Worm (Caenorhabditis elegans) whole organism, L4 larva: ENCODE data around the gene nas-12.

Source experiments
- F26F4.8 ChIP-seq: fragments of 200-800 bp; sonication (Bioruptor generic); conservative IDR thresholded peaks from 2 replicates; pipeline ENCODE4 v1.3.6; 2022; ENCODE audit warnings: missing genetic modification characterization, missing compliant biosample characterization
- F49E8.2 ChIP-seq: sonication (generic microtip); optimal IDR thresholded peaks from 2 replicates; lab custom pipeline; 2016; ENCODE audit warnings: missing compliant biosample characterization, mild to moderate bottlenecking, missing genetic modification characterization, borderline replicate concordance
- aha-1 ChIP-seq: fragments of 150-350 bp; peaks from one replicate; lab custom pipeline; 2014; ENCODE audit warnings: missing biosample characterization, missing genetic modification characterization
- aly-2 ChIP-seq: sonication (generic microtip); optimal IDR thresholded peaks from 2 replicates; lab custom pipeline; 2018; ENCODE audit warnings: missing biosample characterization, missing genetic modification characterization
- arid-1 ChIP-seq: fragments of 200-800 bp; sonication (Bioruptor generic); conservative IDR thresholded peaks from 2 replicates; pipeline ENCODE4 v1.3.6; 2022; ENCODE audit warnings: missing genetic modification reagents, missing genetic modification characterization, missing compliant biosample characterization
- ceh-20 ChIP-seq: fragments of 200-800 bp; sonication (Bioruptor generic); IDR thresholded peaks from 2 replicates; pipeline ENCODE4 v1.3.6; 2022; ENCODE audit warnings: missing genetic modification reagents, missing genetic modification characterization, missing compliant biosample characterization
- ceh-28 ChIP-seq: fragments of 150-350 bp; optimal IDR thresholded peaks from 2 replicates; lab custom pipeline; 2014; ENCODE audit warnings: missing biosample characterization, missing genetic modification reagents, missing genetic modification characterization
- daf-12 ChIP-seq: fragments of 150-350 bp; optimal IDR thresholded peaks from 2 replicates; lab custom pipeline; 2014; ENCODE audit warnings: missing biosample characterization, missing genetic modification reagents, missing genetic modification characterization
- daf-16 ChIP-seq, 3 experiments: sonication (generic microtip); optimal IDR thresholded peaks; 2 replicates each; lab custom pipeline; 2016 to 2017; ENCODE audit warnings: missing genetic modification characterization in 3 of 3, missing genetic modification reagents in 3 of 3, mild to moderate bottlenecking in 2 of 3, missing compliant biosample characterization in 2 of 3, missing biosample characterization in 1 of 3, moderate library complexity in 1 of 3
- dmd-8 ChIP-seq: fragments of 200-800 bp; sonication (Bioruptor generic); IDR thresholded peaks from 2 replicates; pipeline ENCODE4 v1.3.6; 2022; ENCODE audit warnings: missing genetic modification characterization, missing compliant biosample characterization
- dmd-9 ChIP-seq: fragments of 200-800 bp; sonication (Bioruptor generic); IDR thresholded peaks from 2 replicates; pipeline ENCODE4 v1.3.6; 2022; ENCODE audit warnings: missing genetic modification reagents, missing genetic modification characterization, missing compliant biosample characterization
- egl-27 ChIP-seq: sonication (generic microtip); optimal IDR thresholded peaks from 3 replicates; lab custom pipeline; 2017; ENCODE audit warnings: missing biosample characterization, missing genetic modification reagents, missing genetic modification characterization
- fos-1 ChIP-seq: fragments of 150-350 bp; optimal IDR thresholded peaks from 2 replicates; lab custom pipeline; 2014; ENCODE audit warnings: missing biosample characterization, missing genetic modification characterization
- hif-1 ChIP-seq, 2 experiments: sonication (generic microtip); optimal IDR thresholded peaks; 2 replicates each; lab custom pipeline; 2016 to 2017; ENCODE audit warnings: missing compliant biosample characterization in 2 of 2, missing genetic modification characterization in 2 of 2, missing genetic modification reagents in 2 of 2, missing genotype in 2 of 2, mild to moderate bottlenecking in 1 of 2
- hlh-11 ChIP-seq: fragments of 200-800 bp; sonication (Bioruptor generic); optimal IDR thresholded peaks from 2 replicates; lab custom pipeline; 2018; ENCODE audit warnings: mild to moderate bottlenecking, missing genetic modification characterization, missing compliant biosample characterization
- hlh-30 ChIP-seq: sonication (generic microtip); optimal IDR thresholded peaks from 2 replicates; lab custom pipeline; 2017; ENCODE audit warnings: antibody characterized with exemption, mild to moderate bottlenecking, missing genetic modification characterization, missing compliant biosample characterization; ENCODE audit not compliant: insufficient read depth
- hmg-1.1 ChIP-seq: fragments of 200-800 bp; sonication (Bioruptor generic); IDR thresholded peaks from 2 replicates; pipeline ENCODE4 v1.3.6; 2022; ENCODE audit warnings: missing genetic modification reagents, missing genetic modification characterization, missing compliant biosample characterization
- lim-7 ChIP-seq: fragments of 200-800 bp; sonication (Bioruptor generic); IDR thresholded peaks from 2 replicates; pipeline ENCODE4 v1.3.6; 2022; ENCODE audit warnings: missing genetic modification characterization, missing compliant biosample characterization
- lin-1 ChIP-seq: fragments of 200-800 bp; sonication (Bioruptor generic); IDR thresholded peaks from 2 replicates; pipeline ENCODE4 v1.3.6; 2022; ENCODE audit warnings: missing genetic modification reagents, missing genetic modification characterization, missing compliant biosample characterization
- lin-38 ChIP-seq: fragments of 200-800 bp; sonication (Bioruptor generic); IDR thresholded peaks from 2 replicates; pipeline ENCODE4 v1.3.6; 2022; ENCODE audit warnings: missing genetic modification reagents, missing genetic modification characterization, missing compliant biosample characterization
- lin-39 ChIP-seq: fragments of 150-350 bp; optimal IDR thresholded peaks from 2 replicates; lab custom pipeline; 2014; ENCODE audit warnings: missing biosample characterization, missing genetic modification reagents, missing genetic modification characterization
- lsy-2 ChIP-seq, 2 experiments: fragments of 150-350 bp in 1 of 2; sonication (generic microtip) in 1 of 2; optimal IDR thresholded peaks; 2 replicates each; lab custom pipeline; 2014 to 2017; ENCODE audit warnings: missing biosample characterization in 2 of 2, missing genetic modification characterization in 2 of 2
- mdl-1 ChIP-seq, 2 experiments: fragments of 150-350 bp in 1 of 2; sonication (generic microtip) in 1 of 2; optimal IDR thresholded peaks; 2 replicates each; lab custom pipeline; 2014 to 2017; ENCODE audit warnings: missing biosample characterization in 2 of 2, missing genetic modification characterization in 2 of 2
- mep-1 ChIP-seq: fragments of 150-350 bp; sonication (generic microtip); optimal IDR thresholded peaks from 3 replicates; lab custom pipeline; 2014; ENCODE audit warnings: missing biosample characterization, missing genetic modification characterization
- mes-2 ChIP-seq: sonication (generic microtip); optimal IDR thresholded peaks from 2 replicates; lab custom pipeline; 2016; ENCODE audit warnings: missing genotype, mild to moderate bottlenecking, missing genetic modification characterization, missing compliant biosample characterization; ENCODE audit not compliant: poor library complexity, severe bottlenecking
- nhr-11 ChIP-seq: fragments of 150-350 bp; optimal IDR thresholded peaks from 2 replicates; lab custom pipeline; 2014; ENCODE audit warnings: missing biosample characterization, missing genetic modification characterization
- nhr-111 ChIP-seq: fragments of 200-800 bp; sonication (Bioruptor generic); optimal IDR thresholded peaks from 2 replicates; lab custom pipeline; 2018; ENCODE audit warnings: mild to moderate bottlenecking, missing genetic modification characterization, missing compliant biosample characterization
- nhr-25 ChIP-seq: sonication (generic microtip); optimal IDR thresholded peaks from 2 replicates; lab custom pipeline; 2017; ENCODE audit warnings: missing genetic modification characterization, mild to moderate bottlenecking, missing compliant biosample characterization, antibody characterized with exemption, moderate library complexity, borderline replicate concordance; ENCODE audit not compliant: insufficient read depth
- nhr-28 ChIP-seq: fragments of 150-350 bp; optimal IDR thresholded peaks from 2 replicates; lab custom pipeline; 2014; ENCODE audit warnings: missing biosample characterization, missing genetic modification characterization
- nhr-41 ChIP-seq: fragments of 200-800 bp; sonication (Bioruptor generic); IDR thresholded peaks from 2 replicates; pipeline ENCODE4 v1.3.6; 2022; ENCODE audit warnings: missing genetic modification reagents, missing genetic modification characterization, missing compliant biosample characterization
- nhr-6 ChIP-seq: fragments of 150-350 bp; optimal IDR thresholded peaks from 2 replicates; lab custom pipeline; 2014; ENCODE audit warnings: missing biosample characterization, missing genetic modification characterization
- nhr-77 ChIP-seq: fragments of 150-350 bp; optimal IDR thresholded peaks from 2 replicates; lab custom pipeline; 2014; ENCODE audit warnings: missing biosample characterization, missing genetic modification characterization
- pqm-1 ChIP-seq: sonication (generic microtip); optimal IDR thresholded peaks from 2 replicates; lab custom pipeline; 2017; ENCODE audit warnings: missing biosample characterization, missing genetic modification characterization
- rbr-2 ChIP-seq: sonication (generic microtip); optimal IDR thresholded peaks from 2 replicates; lab custom pipeline; 2016; ENCODE audit warnings: missing genotype, missing genetic modification characterization, missing compliant biosample characterization
- saeg-2 ChIP-seq: fragments of 200-800 bp; sonication (Bioruptor generic); IDR thresholded peaks from 2 replicates; pipeline ENCODE4 v1.3.6; 2022; ENCODE audit warnings: missing genetic modification reagents, missing genetic modification characterization, missing compliant biosample characterization
- sdz-12 ChIP-seq: fragments of 200-800 bp; sonication (Bioruptor generic); optimal IDR thresholded peaks from 2 replicates; lab custom pipeline; 2018; ENCODE audit warnings: mild to moderate bottlenecking, missing genetic modification characterization, missing compliant biosample characterization
- set-16 ChIP-seq: fragments of 200-800 bp; sonication (Bioruptor generic); IDR thresholded peaks from 2 replicates; pipeline ENCODE4 v1.3.6; 2022; ENCODE audit warnings: missing genetic modification reagents, missing genetic modification characterization, missing compliant biosample characterization
- zfp-3 ChIP-seq: fragments of 200-800 bp; sonication (Bioruptor generic); conservative IDR thresholded peaks from 2 replicates; pipeline ENCODE4 v1.3.6; 2022; ENCODE audit warnings: missing genetic modification reagents, missing genetic modification characterization, missing compliant biosample characterization
- zip-2 ChIP-seq: fragments of 150-350 bp; optimal IDR thresholded peaks from 2 replicates; lab custom pipeline; 2014; ENCODE audit warnings: missing biosample characterization, missing genetic modification characterization
- ztf-11 ChIP-seq: fragments of 150-350 bp; optimal IDR thresholded peaks from 2 replicates; lab custom pipeline; 2014; ENCODE audit warnings: missing biosample characterization, missing genetic modification characterization
- ztf-7 ChIP-seq: fragments of 150-350 bp; optimal IDR thresholded peaks from 2 replicates; lab custom pipeline; 2014; ENCODE audit warnings: missing biosample characterization, missing genetic modification characterization

Gene nas-12

DNA sequence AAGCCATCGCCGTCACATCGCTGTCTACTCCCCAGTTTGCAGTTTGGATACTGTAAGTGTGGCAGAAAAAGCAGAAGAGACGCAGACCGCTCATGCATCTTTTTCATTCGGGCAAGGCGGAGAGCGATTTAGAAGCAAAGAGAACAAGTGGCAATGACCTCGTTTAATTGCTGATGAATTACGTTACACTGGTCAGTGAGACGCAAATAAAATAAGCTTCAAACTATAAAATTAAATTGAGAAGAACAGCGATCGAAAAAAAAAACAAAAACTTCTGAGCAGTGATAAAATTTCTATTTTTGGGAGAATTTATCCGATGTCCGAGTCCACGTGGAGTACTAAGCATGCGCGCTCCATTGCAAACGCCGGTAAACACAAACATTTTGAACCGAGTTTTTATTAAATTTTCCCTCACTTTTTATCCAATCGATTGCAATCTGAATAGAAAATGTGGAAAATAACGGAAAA, 1.7 kb upstream of the nas-12 start, which contains the start of gene C24F3.2 (continued):
- no peak for TF ChIP-seq lin-1
- TF ChIP-seq mep-1 (tag; lab: Kevin White, UChicago): no peak
- TF ChIP-seq nhr-11 (tag; lab: Kevin White, UChicago): peak; percentile 36
- no peak for TF ChIP-seq lin-39 (tag; lab: Kevin White, UChicago)
- TF ChIP-seq daf-12: no peak
- TF ChIP-seq daf-16 (GFP tag; optimal IDR thresholded peaks at IDR 0.05; lab: Kevin White, UChicago): peak in 1 of 2 experiments; percentile 7
- peak; percentile 45 for TF ChIP-seq daf-16 (tag; optimal IDR thresholded peaks at IDR 0.05; lab: Kevin White, UChicago)
- peak; percentile 95 for TF ChIP-seq aha-1 (tag; lab: Kevin White, UChicago)
- TF ChIP-seq hif-1 (tag; optimal IDR thresholded peaks at IDR 0.05; lab: Kevin White, UChicago): no peak
- peak; percentile 58 for TF ChIP-seq hlh-30
- peak; percentile 7 for TF ChIP-seq nhr-6 (tag; lab: Kevin White, UChicago)
- TF ChIP-seq ztf-11 (tag; lab: Kevin White, UChicago): no peak
- TF ChIP-seq nhr-41 (GFP tag; lab: Robert Waterston, UW): no peak
- TF ChIP-seq nhr-77 (tag; lab: Kevin White, UChicago): no peak
- TF ChIP-seq fos-1 (tag; lab: Kevin White, UChicago): no peak
- peak; percentile 68 for TF ChIP-seq hmg-1.1 (GFP tag; lab: Robert Waterston, UW)
- TF ChIP-seq aly-2 (tag; lab: Kevin White, UChicago): no peak
- TF ChIP-seq F26F4.8 (GFP tag; lab: Robert Waterston, UW): no peak
- TF ChIP-seq set-16 (GFP tag; lab: Robert Waterston, UW): no peak
- no peak for TF ChIP-seq lin-38 (GFP tag; lab: Robert Waterston, UW)
- TF ChIP-seq nhr-28 (tag; lab: Kevin White, UChicago): peak; percentile 57
- TF ChIP-seq dmd-9 (GFP tag; lab: Robert Waterston, UW): no peak
- TF ChIP-seq zfp-3 (GFP tag; lab: Robert Waterston, UW): no peak
- no peak for TF ChIP-seq zip-2 (tag; lab: Kevin White, UChicago)
- TF ChIP-seq arid-1: 0 out of 2 replicates have a peak, but pooled peaks have one; percentile 38
- TF ChIP-seq ztf-7 (tag; lab: Kevin White, UChicago): no peak
- no peak for TF ChIP-seq mdl-1 (tag; optimal IDR thresholded peaks at IDR 0.05; lab: Kevin White, UChicago)
- peak; percentile 58 for TF ChIP-seq nhr-25 (tag; lab: Kevin White, UChicago)
- no peak for TF ChIP-seq saeg-2 (GFP tag; lab: Robert Waterston, UW)
- no peak for TF ChIP-seq lim-7 (GFP tag; lab: Robert Waterston, UW)
- no peak for TF ChIP-seq nhr-111
- TF ChIP-seq dmd-8 (GFP tag; lab: Robert Waterston, UW): no peak
- TF ChIP-seq lsy-2 (tag; optimal IDR thresholded peaks at IDR 0.05; lab: Kevin White, UChicago): peak; percentile 79 to 97
- no peak for TF ChIP-seq egl-27 (tag; lab: Kevin White, UChicago)
- TF ChIP-seq sdz-12 (GFP tag; lab: Kevin White, UChicago): no peak
- no peak for TF ChIP-seq ceh-28
- peak; percentile 81 for TF ChIP-seq hlh-11 (tag; lab: Kevin White, UChicago)
- no peak for TF ChIP-seq F49E8.2 (tag; lab: Kevin White, UChicago)
- TF ChIP-seq mes-2 (tag; lab: Kevin White, UChicago): peak; percentile 57
- no peak for TF ChIP-seq pqm-1 (tag; lab: Kevin White, UChicago)
- TF ChIP-seq rbr-2: peak; percentile 52
- no peak for TF ChIP-seq ceh-20 (GFP tag; lab: Robert Waterston, UW)
